Fruit fly (Drosophila melanogaster): ENCODE measurements around the gene Alp11.
A peak's percentile ranks its signal among the peaks of the same experiment; 100 is the strongest.

Alp11 gene

DNA sequence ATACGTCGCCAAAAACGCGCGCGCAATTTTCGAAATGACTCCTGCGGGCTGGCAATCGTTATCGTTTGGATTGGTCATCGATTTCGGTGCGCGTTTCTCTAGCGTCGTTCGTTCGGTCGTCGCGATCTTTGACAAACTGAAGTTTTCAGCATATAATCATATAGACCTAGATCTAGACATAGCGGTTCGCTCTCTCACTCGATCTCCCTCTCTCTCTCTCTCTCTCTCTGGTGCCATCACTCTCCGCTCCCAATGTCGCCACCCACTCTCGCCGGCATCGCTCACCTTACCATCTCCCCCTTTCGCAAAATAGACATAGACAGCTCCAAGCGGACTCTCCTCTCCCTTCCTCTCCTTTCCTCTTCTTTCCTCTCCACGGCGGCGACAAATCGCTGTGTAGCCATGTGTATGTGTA, 45.8 kb downstream of the Alp11 start, which contains the start of gene sog (continued):
- TF ChIP-seq peb (GFP tag; IDR thresholded peaks at IDR 0.05) (no peak), lab (GFP tag; optimal IDR thresholded peaks at IDR 0.05) (peak; percentile 22), CG3281 (GFP tag; optimal IDR thresholded peaks at IDR 0.05) (no peak), Doc3 (GFP tag; IDR thresholded peaks at IDR 0.05; ENCODE audit: partially characterized antibody) (0 out of 3 replicates have a peak, but pooled peaks have one; percentile 21), sna (GFP tag; IDR thresholded peaks at IDR 0.05; ENCODE audit: partially characterized antibody) (peak; percentile 42; the same call in 1 of the 2 replicates), Meics (GFP tag; optimal IDR thresholded peaks at IDR 0.05) (no peak), Gsc (GFP tag; IDR thresholded peaks at IDR 0.05) (no peak)

Measured in whole organism, embryonic.